Fruit fly (Drosophila melanogaster) whole organism, embryonic: ENCODE results near the gene Nepl12.

ENCODE experiments used
- CG10274 ChIP-seq: fragments of 200-800 bp; sonication (Bioruptor generic); optimal IDR thresholded peaks from 3 replicates; lab custom pipeline; 2017; ENCODE audit warnings: missing biosample characterization, mild to moderate bottlenecking, missing genetic modification characterization
- CG10462 ChIP-seq: fragments of 200-800 bp; sonication (Bioruptor generic); optimal IDR thresholded peaks from 2 replicates; lab custom pipeline; 2016; ENCODE audit warnings: missing biosample characterization, missing genetic modification characterization
- CG10959 ChIP-seq: fragments of 200-800 bp; sonication (Bioruptor generic); IDR thresholded peaks from 2 replicates; pipeline ENCODE4 v1.3.6; 2022; ENCODE audit warnings: missing biosample characterization, missing genetic modification characterization
- CG11398 ChIP-seq: fragments of 200-800 bp; sonication (Bioruptor generic); optimal IDR thresholded peaks from 2 replicates; lab custom pipeline; 2016; ENCODE audit warnings: missing biosample characterization, missing genetic modification characterization
- CG11560 ChIP-seq: fragments of 200-800 bp; sonication (Bioruptor generic); IDR thresholded peaks from 3 replicates; pipeline ENCODE4 v1.3.6; 2022; ENCODE audit warnings: missing biosample characterization, missing genetic modification characterization
- CG12071 ChIP-seq: fragments of 200-800 bp; sonication (Bioruptor generic); optimal IDR thresholded peaks from 3 replicates; lab custom pipeline; 2018; ENCODE audit warnings: missing biosample characterization, mild to moderate bottlenecking, missing genetic modification characterization
- CG13624 ChIP-seq: fragments of 200-800 bp; sonication (Bioruptor generic); optimal IDR thresholded peaks from 2 replicates; lab custom pipeline; 2016; ENCODE audit warnings: missing biosample characterization, missing genetic modification characterization
- CG1529 ChIP-seq: fragments of 200-800 bp; sonication (Bioruptor generic); optimal IDR thresholded peaks from 3 replicates; lab custom pipeline; 2018; ENCODE audit warnings: missing biosample characterization, missing genetic modification characterization
- CG15514 ChIP-seq: fragments of 200-800 bp; sonication (Bioruptor generic); optimal IDR thresholded peaks from 3 replicates; lab custom pipeline; 2017; ENCODE audit warnings: missing biosample characterization, missing genetic modification characterization, mild to moderate bottlenecking, moderate library complexity, missing genetic modification reagents
- CG17802 ChIP-seq: fragments of 200-800 bp; sonication (Bioruptor generic); optimal IDR thresholded peaks from 2 replicates; lab custom pipeline; 2018; ENCODE audit warnings: missing biosample characterization, mild to moderate bottlenecking, missing genetic modification characterization, moderate library complexity
- CG18262 ChIP-seq: fragments of 200-800 bp; optimal IDR thresholded peaks from 3 replicates; lab custom pipeline; 2019; ENCODE audit warnings: missing biosample characterization, mild to moderate bottlenecking, missing genetic modification characterization, moderate library complexity
- CG18599 ChIP-seq: fragments of 200-800 bp; sonication (Bioruptor generic); optimal IDR thresholded peaks from 3 replicates; lab custom pipeline; 2017; ENCODE audit warnings: missing biosample characterization, missing genetic modification characterization, mild to moderate bottlenecking, moderate library complexity, missing genetic modification reagents
- CG2202 ChIP-seq: fragments of 200-800 bp; sonication (Bioruptor generic); optimal IDR thresholded peaks from 2 replicates; lab custom pipeline; 2018; ENCODE audit warnings: missing biosample characterization, mild to moderate bottlenecking, missing genetic modification characterization
- CG4360 ChIP-seq: fragments of 200-800 bp; sonication (Bioruptor generic); IDR thresholded peaks from 2 replicates; pipeline ENCODE4 v1.3.6; 2022; ENCODE audit warnings: missing biosample characterization, missing genetic modification characterization
- CG6254 ChIP-seq: fragments of 200-800 bp; sonication (Bioruptor generic); optimal IDR thresholded peaks from 3 replicates; lab custom pipeline; 2017; ENCODE audit warnings: mild to moderate bottlenecking, missing biosample characterization, missing genetic modification reagents, missing genetic modification characterization
- CG6854 ChIP-seq: fragments of 200-800 bp; sonication (Bioruptor generic); optimal IDR thresholded peaks from 3 replicates; lab custom pipeline; 2017; ENCODE audit warnings: missing biosample characterization, mild to moderate bottlenecking, missing genetic modification characterization
- CG7839 ChIP-seq: fragments of 200-800 bp; sonication (Bioruptor generic); optimal IDR thresholded peaks from 3 replicates; lab custom pipeline; 2018; ENCODE audit warnings: missing biosample characterization, mild to moderate bottlenecking, missing genetic modification characterization, moderate library complexity
- CG8478 ChIP-seq: fragments of >200 bp; optimal IDR thresholded peaks from 2 replicates; lab custom pipeline; 2018
- CG9437 ChIP-seq: fragments of 200-800 bp; sonication (Bioruptor generic); optimal IDR thresholded peaks from 2 replicates; lab custom pipeline; 2018; ENCODE audit warnings: missing biosample characterization, mild to moderate bottlenecking, missing genetic modification characterization
- Dek ChIP-seq: fragments of 200-800 bp; sonication (Bioruptor generic); optimal IDR thresholded peaks from 3 replicates; lab custom pipeline; 2019; ENCODE audit warnings: missing biosample characterization, mild to moderate bottlenecking, missing genetic modification characterization, moderate library complexity
- E2f2 ChIP-seq: fragments of 200-800 bp; sonication (Bioruptor generic); IDR thresholded peaks from 2 replicates; pipeline ENCODE4 v1.3.6; 2022; ENCODE audit warnings: missing biosample characterization, missing genetic modification characterization
- Eip74EF ChIP-seq, 2 experiments: fragments of 200-800 bp in 1 of 2; fragments of >200 bp in 1 of 2; sonication (Bioruptor generic) in 1 of 2; optimal IDR thresholded peaks; 2 replicates each; lab custom pipeline; 2017 to 2019; ENCODE audit warnings: missing biosample characterization in 2 of 2, missing genetic modification characterization in 2 of 2, mild to moderate bottlenecking in 1 of 2, moderate library complexity in 1 of 2
- Gsc ChIP-seq: fragments of 200-800 bp; sonication (Bioruptor generic); IDR thresholded peaks from 2 replicates; pipeline ENCODE4 v1.3.6; 2022; ENCODE audit warnings: missing biosample characterization, missing genetic modification characterization
- Gug ChIP-seq: fragments of 200-800 bp; sonication (Bioruptor generic); IDR thresholded peaks from 4 replicates; pipeline ENCODE4 v1.3.6; 2022; ENCODE audit warnings: missing biosample characterization, missing genetic modification characterization
- Hmr ChIP-seq: fragments of 200-800 bp; sonication (Bioruptor generic); optimal IDR thresholded peaks from 3 replicates; lab custom pipeline; 2017; ENCODE audit warnings: mild to moderate bottlenecking, missing biosample characterization, missing genetic modification reagents, missing genetic modification characterization
- Lhr ChIP-seq: fragments of 200-800 bp; sonication (Bioruptor generic); optimal IDR thresholded peaks from 3 replicates; lab custom pipeline; 2017; ENCODE audit warnings: mild to moderate bottlenecking, missing biosample characterization, missing genetic modification reagents, missing genetic modification characterization
- Mad ChIP-seq: fragments of 200-800 bp; sonication (Bioruptor generic); optimal IDR thresholded peaks from 2 replicates; lab custom pipeline; 2016; ENCODE audit warnings: missing biosample characterization, missing genetic modification characterization
- NC2β ChIP-seq: fragments of 200-800 bp; sonication (Bioruptor generic); optimal IDR thresholded peaks from 2 replicates; lab custom pipeline; 2016; ENCODE audit warnings: missing biosample characterization, missing genetic modification characterization
- Neu2 ChIP-seq: fragments of 200-800 bp; sonication (Bioruptor generic); optimal IDR thresholded peaks from 3 replicates; lab custom pipeline; 2016; ENCODE audit warnings: missing biosample characterization, missing genetic modification characterization, borderline replicate concordance
- Nf-YC ChIP-seq: fragments of 200-800 bp; optimal IDR thresholded peaks from 3 replicates; lab custom pipeline; 2019; ENCODE audit warnings: missing biosample characterization, mild to moderate bottlenecking, missing genetic modification characterization, moderate library complexity
- Sox102F ChIP-seq: fragments of 200-800 bp; sonication (Bioruptor generic); optimal IDR thresholded peaks from 2 replicates; lab custom pipeline; 2018; ENCODE audit warnings: missing biosample characterization, mild to moderate bottlenecking, missing genetic modification characterization, moderate library complexity
- TFAM ChIP-seq: fragments of 200-800 bp; sonication (Bioruptor generic); optimal IDR thresholded peaks from 2 replicates; lab custom pipeline; 2017; ENCODE audit warnings: missing biosample characterization, missing genetic modification characterization, inconsistent platforms
- Vsx1 ChIP-seq: fragments of 200-800 bp; sonication (Bioruptor generic); optimal IDR thresholded peaks from 2 replicates; lab custom pipeline; 2017; ENCODE audit warnings: missing biosample characterization, mild to moderate bottlenecking, missing genetic modification characterization, missing genetic modification reagents
- az2 ChIP-seq: fragments of 200-800 bp; sonication (Bioruptor generic); optimal IDR thresholded peaks from 3 replicates; lab custom pipeline; 2016; ENCODE audit warnings: missing biosample characterization, missing genetic modification characterization
- bigmax ChIP-seq: fragments of 200-800 bp; sonication (Bioruptor generic); optimal IDR thresholded peaks from 2 replicates; lab custom pipeline; 2018; ENCODE audit warnings: missing biosample characterization, mild to moderate bottlenecking, missing genetic modification characterization
- br ChIP-seq: fragments of >200 bp; optimal IDR thresholded peaks from 2 replicates; lab custom pipeline; 2017
- chinmo ChIP-seq: fragments of 200-800 bp; sonication (Bioruptor generic); IDR thresholded peaks from 4 replicates; pipeline ENCODE4 v1.3.6; 2022; ENCODE audit warnings: missing biosample characterization, missing genetic modification characterization; ENCODE audit not compliant: partially characterized antibody
- corto ChIP-seq: fragments of 200-800 bp; sonication (Bioruptor generic); optimal IDR thresholded peaks from 2 replicates; lab custom pipeline; 2016; ENCODE audit warnings: missing biosample characterization, mild to moderate bottlenecking, missing genetic modification characterization, moderate library complexity
- crc ChIP-seq: fragments of 200-800 bp; sonication (Bioruptor generic); optimal IDR thresholded peaks from 2 replicates; lab custom pipeline; 2016; ENCODE audit warnings: missing biosample characterization, missing genetic modification characterization
- fd3F ChIP-seq: fragments of 200-800 bp; sonication (Bioruptor generic); optimal IDR thresholded peaks from 2 replicates; lab custom pipeline; 2018; ENCODE audit warnings: missing biosample characterization, mild to moderate bottlenecking, missing genetic modification characterization, moderate library complexity
- hbn ChIP-seq: fragments of 200-800 bp; sonication (Bioruptor generic); IDR thresholded peaks from 2 replicates; pipeline ENCODE4 v1.3.6; 2022; ENCODE audit warnings: missing biosample characterization, missing genetic modification characterization; ENCODE audit not compliant: partially characterized antibody
- her ChIP-seq: fragments of 200-800 bp; sonication (Bioruptor generic); optimal IDR thresholded peaks from 2 replicates; lab custom pipeline; 2016; ENCODE audit warnings: missing biosample characterization, missing genetic modification characterization
- kah ChIP-seq: fragments of 200-800 bp; sonication (Bioruptor generic); optimal IDR thresholded peaks from 2 replicates; lab custom pipeline; 2018; ENCODE audit warnings: missing biosample characterization, mild to moderate bottlenecking, missing genetic modification characterization
- maf-S ChIP-seq: fragments of 200-800 bp; sonication (Bioruptor generic); optimal IDR thresholded peaks from 2 replicates; lab custom pipeline; 2016; ENCODE audit warnings: missing biosample characterization, missing genetic modification characterization
- mirr ChIP-seq: fragments of 200-800 bp; sonication (Bioruptor generic); optimal IDR thresholded peaks from 3 replicates; lab custom pipeline; 2018; ENCODE audit warnings: missing biosample characterization, mild to moderate bottlenecking, missing genetic modification characterization
- nerfin-1 ChIP-seq: fragments of 200-800 bp; sonication (Bioruptor generic); optimal IDR thresholded peaks from 3 replicates; lab custom pipeline; 2019; ENCODE audit warnings: missing biosample characterization, mild to moderate bottlenecking, missing genetic modification characterization, moderate library complexity
- pfk ChIP-seq: fragments of 200-800 bp; sonication (Bioruptor generic); optimal IDR thresholded peaks from 2 replicates; lab custom pipeline; 2018; ENCODE audit warnings: missing biosample characterization, mild to moderate bottlenecking, missing genetic modification characterization, moderate library complexity
- sens ChIP-seq: fragments of 200-800 bp; sonication (Bioruptor generic); peaks from one replicate; lab custom pipeline; 2016; ENCODE audit warnings: missing biosample characterization, missing genetic modification characterization
- twi ChIP-seq: fragments of 200-800 bp; optimal IDR thresholded peaks from 2 replicates; lab custom pipeline; 2019; ENCODE audit warnings: missing biosample characterization, mild to moderate bottlenecking, missing genetic modification characterization, moderate library complexity
- unpg ChIP-seq: fragments of 200-800 bp; sonication (Bioruptor generic); optimal IDR thresholded peaks from 3 replicates; lab custom pipeline; 2018; ENCODE audit warnings: missing biosample characterization, mild to moderate bottlenecking, missing genetic modification characterization, moderate library complexity
- yki ChIP-seq: fragments of >200 bp; optimal IDR thresholded peaks from 3 replicates; lab custom pipeline; 2018
- zen2 ChIP-seq: fragments of 200-800 bp; sonication (Bioruptor generic); IDR thresholded peaks from 3 replicates; pipeline ENCODE4 v1.3.6; 2022; ENCODE audit warnings: missing biosample characterization, missing genetic modification characterization; ENCODE audit not compliant: partially characterized antibody

Nepl12 gene

dm6 chr3R:9637361-9637760 is 38.0 kb upstream of the Nepl12 start, which contains the start of gene Scm (continued):
- no peak for TF ChIP-seq CG6854 (GFP tag; lab: Kevin White, UChicago)
- no peak for TF ChIP-seq twi (tag; lab: Kevin White, UChicago)
- no peak for TF ChIP-seq corto (GFP tag; lab: Kevin White, UChicago)
- no peak for TF ChIP-seq Mad (GFP tag; lab: Kevin White, UChicago)
- peak; percentile 3 for TF ChIP-seq NC2β (GFP tag; lab: Kevin White, UChicago)
- no peak for TF ChIP-seq CG11560 (tag; lab: Robert Waterston, UW)
- TF ChIP-seq CG10462 (GFP tag; lab: Kevin White, UChicago) = no peak
- TF ChIP-seq Nf-YC (tag; lab: Kevin White, UChicago) = peak; percentile 63
- no peak for TF ChIP-seq CG4360 (GFP tag; lab: Robert Waterston, UW)
- TF ChIP-seq zen2 (GFP tag; lab: Robert Waterston, UW) = peak; percentile 89
- TF ChIP-seq az2 (GFP tag; lab: Kevin White, UChicago) = no peak
- no peak for TF ChIP-seq Hmr
- peak; percentile 2 for TF ChIP-seq CG2202 (tag; lab: Kevin White, UChicago)
- TF ChIP-seq her (GFP tag; lab: Kevin White, UChicago) = no peak
- no peak for TF ChIP-seq Gsc (GFP tag; lab: Robert Waterston, UW)
- TF ChIP-seq Dek (tag; lab: Kevin White, UChicago) = no peak
- no peak for TF ChIP-seq CG17802 (tag; lab: Kevin White, UChicago)
- no peak for TF ChIP-seq CG18599 (GFP tag; lab: Kevin White, UChicago)
- TF ChIP-seq hbn (GFP tag; lab: Robert Waterston, UW) = peak; percentile 92
- TF ChIP-seq pfk = no peak
- TF ChIP-seq CG10959 (GFP tag; lab: Robert Waterston, UW) = no peak
- TF ChIP-seq mirr (GFP tag; lab: Kevin White, UChicago) = no peak
- no peak for TF ChIP-seq CG6254 (GFP tag; lab: Kevin White, UChicago)
- no peak for TF ChIP-seq unpg
- no peak for TF ChIP-seq CG7839 (tag; lab: Kevin White, UChicago)
- peak; percentile 36 for TF ChIP-seq CG13624 (GFP tag; lab: Kevin White, UChicago)
- no peak for TF ChIP-seq CG10274 (GFP tag; lab: Kevin White, UChicago)
- TF ChIP-seq crc (GFP tag; lab: Kevin White, UChicago) = no peak
- TF ChIP-seq yki (lab: Kevin White, UChicago) = no peak
- TF ChIP-seq CG8478 (lab: Kevin White, UChicago) = no peak
- peak; percentile 78; the same call in 1 of the 4 replicates for TF ChIP-seq chinmo (GFP tag; lab: Robert Waterston, UW)
- peak; percentile 91 for TF ChIP-seq CG9437 (GFP tag; lab: Kevin White, UChicago)
- peak; percentile 4 for TF ChIP-seq CG11398 (GFP tag; lab: Kevin White, UChicago)
- TF ChIP-seq nerfin-1 (tag; lab: Kevin White, UChicago) = peak; percentile 53
- TF ChIP-seq Neu2 (GFP tag; lab: Kevin White, UChicago) = no peak
- TF ChIP-seq Vsx1 = no peak
- no peak for TF ChIP-seq br
- no peak for TF ChIP-seq fd3F (GFP tag; lab: Kevin White, UChicago)
- peak; percentile 71 for TF ChIP-seq E2f2
- TF ChIP-seq bigmax = no peak
- no peak for TF ChIP-seq Sox102F (GFP tag; lab: Kevin White, UChicago)
- no peak for TF ChIP-seq Eip74EF (GFP tag; optimal IDR thresholded peaks at IDR 0.05; lab: Kevin White, UChicago)
- TF ChIP-seq CG18262 = peak; percentile 19
- no peak for TF ChIP-seq CG1529 (GFP tag; lab: Kevin White, UChicago)
- no peak for TF ChIP-seq Lhr (GFP tag; lab: Kevin White, UChicago)
- TF ChIP-seq sens (GFP tag; lab: Kevin White, UChicago) = peak; percentile 76
- TF ChIP-seq CG15514 (GFP tag; lab: Kevin White, UChicago) = peak; percentile 63
- TF ChIP-seq Gug (GFP tag; lab: Robert Waterston, UW) = no peak
- TF ChIP-seq kah (GFP tag; lab: Kevin White, UChicago) = no peak
- no peak for TF ChIP-seq CG12071 (GFP tag; lab: Kevin White, UChicago)
- no peak for TF ChIP-seq maf-S (GFP tag; lab: Kevin White, UChicago)
- TF ChIP-seq TFAM (GFP tag; lab: Kevin White, UChicago) = no peak
